Worm (Caenorhabditis elegans) whole organism, L2 larva: ENCODE results near the gene srz-67.
"Not testable (repeated sequence)": the region's sequence is repeated elsewhere in the genome, so short reads cannot be mapped to it uniquely, and the experiment has no call there.

Experiments used
- C34F6.9 ChIP-seq: fragments of 150-350 bp; optimal IDR thresholded peaks from 2 replicates; lab custom pipeline; 2014; ENCODE audit warnings: missing biosample characterization, missing genetic modification characterization
- F13H6.1 ChIP-seq: sonication (generic microtip); optimal IDR thresholded peaks from 2 replicates; lab custom pipeline; 2016; ENCODE audit warnings: missing genetic modification characterization, missing compliant biosample characterization
- R02D3.7 ChIP-seq: fragments of 150-350 bp; optimal IDR thresholded peaks from 2 replicates; lab custom pipeline; 2014; ENCODE audit warnings: missing biosample characterization, missing genetic modification characterization
- ZK546.5 ChIP-seq: sonication (generic microtip); optimal IDR thresholded peaks from 2 replicates; lab custom pipeline; 2017; ENCODE audit warnings: missing biosample characterization, missing genetic modification characterization
- alr-1 ChIP-seq: fragments of 150-350 bp; optimal IDR thresholded peaks from 2 replicates; lab custom pipeline; 2014; ENCODE audit warnings: missing biosample characterization, missing genetic modification characterization
- aly-2 ChIP-seq: fragments of 150-350 bp; optimal IDR thresholded peaks from 2 replicates; lab custom pipeline; 2014; ENCODE audit warnings: missing biosample characterization, missing genetic modification characterization
- ama-1 ChIP-seq: fragments of 150-350 bp; optimal IDR thresholded peaks from 2 replicates; lab custom pipeline; 2018; ENCODE audit warnings: inconsistent platforms
- blmp-1 ChIP-seq: sonication (generic microtip); optimal IDR thresholded peaks from 2 replicates; lab custom pipeline; 2017; ENCODE audit warnings: missing genetic modification characterization, mild to moderate bottlenecking, missing compliant biosample characterization, antibody characterized with exemption, moderate library complexity; ENCODE audit not compliant: insufficient read depth
- ceh-16 ChIP-seq: fragments of 150-350 bp; optimal IDR thresholded peaks from 2 replicates; lab custom pipeline; 2014; ENCODE audit warnings: missing biosample characterization, missing genetic modification characterization
- ceh-82 ChIP-seq: fragments of 150-350 bp; optimal IDR thresholded peaks from 2 replicates; lab custom pipeline; 2014; ENCODE audit warnings: missing biosample characterization, missing genetic modification characterization
- crh-2 ChIP-seq: sonication (generic microtip); optimal IDR thresholded peaks from 2 replicates; lab custom pipeline; 2017; ENCODE audit warnings: missing biosample characterization, missing genetic modification characterization
- dmd-4 ChIP-seq: sonication (generic microtip); optimal IDR thresholded peaks from 2 replicates; lab custom pipeline; 2017; ENCODE audit warnings: missing biosample characterization, missing genetic modification characterization
- elt-1 ChIP-seq: fragments of 150-350 bp; optimal IDR thresholded peaks from 2 replicates; lab custom pipeline; 2014; ENCODE audit warnings: missing biosample characterization, missing genetic modification characterization
- elt-3 ChIP-seq: sonication (generic microtip); optimal IDR thresholded peaks from 2 replicates; lab custom pipeline; 2017; ENCODE audit warnings: missing biosample characterization, missing genetic modification characterization
- fos-1 ChIP-seq: fragments of 150-350 bp; optimal IDR thresholded peaks from 2 replicates; lab custom pipeline; 2014; ENCODE audit warnings: missing biosample characterization, missing genetic modification characterization
- lin-13 ChIP-seq: fragments of 150-350 bp; optimal IDR thresholded peaks from 2 replicates; lab custom pipeline; 2014; ENCODE audit warnings: missing biosample characterization, missing genetic modification reagents, missing genetic modification characterization
- lin-39 ChIP-seq: fragments of 150-350 bp; optimal IDR thresholded peaks from 2 replicates; lab custom pipeline; 2014; ENCODE audit warnings: missing biosample characterization, missing genetic modification reagents, missing genetic modification characterization
- lsy-2 ChIP-seq, 2 experiments: fragments of 150-350 bp in 1 of 2; sonication (generic microtip) in 1 of 2; optimal IDR thresholded peaks; 2 replicates each; lab custom pipeline; 2014 to 2017; ENCODE audit warnings: missing biosample characterization in 2 of 2, missing genetic modification characterization in 2 of 2
- mab-5 ChIP-seq: fragments of 150-350 bp; optimal IDR thresholded peaks from 2 replicates; lab custom pipeline; 2014; ENCODE audit warnings: missing biosample characterization, missing genetic modification characterization
- mbf-1 ChIP-seq: sonication (generic microtip); optimal IDR thresholded peaks from 2 replicates; lab custom pipeline; 2017; ENCODE audit warnings: missing biosample characterization, missing genetic modification characterization
- mdl-1 ChIP-seq, 2 experiments: fragments of 150-350 bp in 1 of 2; sonication (generic microtip) in 1 of 2; optimal IDR thresholded peaks; 2 replicates each; lab custom pipeline; 2017; ENCODE audit warnings: missing biosample characterization in 2 of 2, missing genetic modification characterization in 2 of 2
- nhr-10 ChIP-seq: sonication (generic microtip); optimal IDR thresholded peaks from 2 replicates; lab custom pipeline; 2017; ENCODE audit warnings: missing biosample characterization, missing genetic modification characterization
- nhr-12 ChIP-seq: fragments of 150-350 bp; optimal IDR thresholded peaks from 2 replicates; lab custom pipeline; 2014; ENCODE audit warnings: missing biosample characterization, missing genetic modification characterization
- nhr-21 ChIP-seq: fragments of 150-350 bp; optimal IDR thresholded peaks from 2 replicates; lab custom pipeline; 2014; ENCODE audit warnings: missing biosample characterization, missing genetic modification characterization
- nhr-23 ChIP-seq: fragments of 150-350 bp; optimal IDR thresholded peaks from 2 replicates; lab custom pipeline; 2014; ENCODE audit warnings: missing biosample characterization, missing genetic modification reagents, missing genetic modification characterization
- nhr-237 ChIP-seq: fragments of 150-350 bp; optimal IDR thresholded peaks from 2 replicates; lab custom pipeline; 2014; ENCODE audit warnings: missing biosample characterization, missing genetic modification characterization
- nhr-25 ChIP-seq: fragments of 150-350 bp; sonication (generic microtip); optimal IDR thresholded peaks from 3 replicates; lab custom pipeline; 2014; ENCODE audit warnings: missing biosample characterization, missing genetic modification characterization
- nhr-77 ChIP-seq: fragments of 150-350 bp; optimal IDR thresholded peaks from 2 replicates; lab custom pipeline; 2014; ENCODE audit warnings: missing biosample characterization, missing genetic modification characterization
- sma-3 ChIP-seq: sonication (generic microtip); optimal IDR thresholded peaks from 2 replicates; lab custom pipeline; 2016; ENCODE audit warnings: missing genetic modification reagents, missing genetic modification characterization, missing compliant biosample characterization
- unc-39 ChIP-seq: fragments of 150-350 bp; optimal IDR thresholded peaks from 2 replicates; lab custom pipeline; 2014; ENCODE audit warnings: missing biosample characterization, missing genetic modification characterization
- unc-55 ChIP-seq: fragments of 150-350 bp; sonication (generic microtip); optimal IDR thresholded peaks from 3 replicates; lab custom pipeline; 2014; ENCODE audit warnings: missing biosample characterization, missing genetic modification reagents, missing genetic modification characterization
- zag-1 ChIP-seq: fragments of 150-350 bp; optimal IDR thresholded peaks from 2 replicates; lab custom pipeline; 2014; ENCODE audit warnings: missing biosample characterization, missing genetic modification characterization
- ztf-11 ChIP-seq: sonication (generic microtip); optimal IDR thresholded peaks from 2 replicates; lab custom pipeline; 2017; ENCODE audit warnings: missing biosample characterization, missing genetic modification characterization
- ztf-4 ChIP-seq: fragments of 150-350 bp; optimal IDR thresholded peaks from 2 replicates; lab custom pipeline; 2014; ENCODE audit warnings: missing biosample characterization, missing genetic modification characterization

Gene srz-67

ce11 chrII:3220723-3221122 is 16.2 kb downstream of the srz-67 start, which contains the start of gene ZC239.22:
Gene ZC239.22 (minus strand): TSS chrII:3220823.
- TF ChIP-seq ztf-4 (tag; lab: Kevin White, UChicago) (no peak), R02D3.7 (no peak), F13H6.1 (tag; lab: Kevin White, UChicago) (no peak), unc-39 (tag; lab: Kevin White, UChicago) (no peak), nhr-237 (tag; lab: Kevin White, UChicago) (no peak), ZK546.5 (tag; lab: Kevin White, UChicago) (no peak), ceh-16 (no peak), ceh-82 (tag; lab: Kevin White, UChicago) (no peak), nhr-25 (tag; lab: Kevin White, UChicago) (no peak), unc-55 (GFP tag; lab: Kevin White, UChicago) (no peak), aly-2 (tag; lab: Kevin White, UChicago) (no peak), lsy-2 (tag; optimal IDR thresholded peaks at IDR 0.05; lab: Kevin White, UChicago) (no peak), blmp-1 (tag; lab: Kevin White, UChicago) (no peak), mdl-1 (tag; optimal IDR thresholded peaks at IDR 0.05; lab: Kevin White, UChicago) (no peak), crh-2 (tag; lab: Kevin White, UChicago) (no peak), nhr-12 (no peak)
- TF ChIP-seq, all 48 proteins: peak for 0

DNA sequence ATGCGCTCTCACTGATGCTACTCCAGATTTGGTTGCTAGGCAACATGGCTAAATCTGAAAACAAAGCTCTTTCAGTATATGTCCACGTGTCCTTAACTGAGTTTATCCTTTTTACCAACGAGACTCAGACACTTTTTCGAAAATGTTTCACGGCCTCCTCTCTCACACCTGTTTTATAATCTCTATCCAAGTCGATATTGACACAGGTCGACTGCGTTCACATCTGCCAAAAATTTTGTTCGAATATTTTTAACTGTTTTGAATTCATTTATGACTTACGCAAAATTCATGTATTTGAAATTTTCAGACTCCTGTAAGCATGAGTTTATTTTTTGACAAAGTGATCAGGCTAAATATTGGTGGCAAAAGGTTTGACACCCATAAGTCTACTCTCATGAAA is 21.2 kb downstream of the srz-67 start, which contains the start of gene ZC239.3:
Gene ZC239.3, plus strand, starts transcription at position 301 of the 400 bp plus-strand sequence.
- not testable (repeated sequence) for TF ChIP-seq ceh-16; nhr-25 (tag; lab: Kevin White, UChicago); mab-5 (tag; lab: Kevin White, UChicago)

DNA sequence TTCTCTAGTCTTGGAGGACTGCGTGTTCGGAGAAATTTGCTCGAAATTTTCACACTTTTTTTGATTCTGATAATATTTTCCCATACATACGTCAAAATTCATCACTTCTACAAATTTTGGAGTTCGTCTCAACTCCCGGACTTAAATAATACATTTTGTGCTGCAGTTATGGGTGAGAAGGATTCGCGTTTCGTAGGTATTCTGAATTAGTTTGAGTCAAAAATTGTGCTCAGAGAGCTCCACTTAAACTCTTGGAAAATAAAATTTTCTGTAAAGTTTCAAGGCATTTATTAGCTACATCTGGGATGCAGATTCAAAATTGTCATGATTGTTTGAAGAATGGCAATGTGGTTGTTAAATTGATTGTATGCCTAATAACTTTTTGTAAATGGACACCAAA is 23.0 kb downstream of the srz-67 start, which contains the start of gene ZC239.4:
Gene ZC239.4, plus strand, starts transcription at position 301 of the 400 bp plus-strand sequence.
- no peak for TF ChIP-seq mbf-1 (tag; lab: Kevin White, UChicago)
- no peak for TF ChIP-seq ztf-11 (tag; lab: Kevin White, UChicago)
- no peak for TF ChIP-seq lin-13 (GFP tag; lab: Kevin White, UChicago)
- no peak for TF ChIP-seq nhr-10 (tag; lab: Kevin White, UChicago)
- TF ChIP-seq nhr-23 (tag; lab: Kevin White, UChicago): no peak

DNA sequence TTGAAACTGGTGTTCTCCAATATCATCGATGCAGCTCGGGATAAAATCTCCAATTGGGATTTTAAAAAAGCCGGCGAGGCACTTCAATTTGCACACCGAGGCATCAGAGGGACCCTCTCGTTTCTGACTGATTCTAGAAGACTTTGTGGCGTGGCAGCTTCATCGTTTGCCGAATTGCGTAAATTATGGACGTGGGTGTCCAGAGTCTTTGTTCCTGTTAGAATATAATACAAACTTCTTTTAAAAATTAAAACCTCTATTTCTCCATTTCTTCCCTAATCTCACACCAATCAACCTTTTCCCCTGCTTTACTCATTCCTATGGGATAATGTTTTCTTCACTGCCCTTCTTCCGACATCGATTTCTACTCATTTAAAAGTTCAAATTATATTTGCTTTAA is 26.6 kb downstream of the srz-67 start, which contains the start of gene ZC239.5:
Gene ZC239.5, plus strand, starts transcription at position 301 of the 400 bp plus-strand sequence.
- TF ChIP-seq mdl-1 (tag; optimal IDR thresholded peaks at IDR 0.05; lab: Kevin White, UChicago) (no peak), nhr-237 (tag; lab: Kevin White, UChicago) (no peak), alr-1 (tag; lab: Kevin White, UChicago) (no peak), zag-1 (tag; lab: Kevin White, UChicago) (no peak), dmd-4 (tag; lab: Kevin White, UChicago) (no peak), crh-2 (tag; lab: Kevin White, UChicago) (no peak), unc-39 (tag; lab: Kevin White, UChicago) (no peak), nhr-21 (tag; lab: Kevin White, UChicago) (no peak), elt-3 (tag; lab: Kevin White, UChicago) (no peak), sma-3 (no peak), blmp-1 (tag; lab: Kevin White, UChicago) (no peak), F13H6.1 (tag; lab: Kevin White, UChicago) (no peak), elt-1 (no peak)

- TF ChIP-seq C34F6.9 (tag; lab: Kevin White, UChicago): peak; percentile 80
- TF ChIP-seq unc-55 (GFP tag; lab: Kevin White, UChicago): peak; percentile 43
- TF ChIP-seq sma-3: no peak
- TF ChIP-seq fos-1 (tag; lab: Kevin White, UChicago): peak; percentile 10
- TF ChIP-seq R02D3.7: no peak
- no peak for TF ChIP-seq elt-1
- peak in 1 of 2 experiments; percentile 61 for TF ChIP-seq lsy-2 (tag; optimal IDR thresholded peaks at IDR 0.05; lab: Kevin White, UChicago)
- peak; percentile 15 for TF ChIP-seq ama-1
- TF ChIP-seq, all 48 proteins: peak for 5
Measured at ce11 chrII:3209251-3209650, 27.7 kb downstream of the srz-67 start, which contains the start of gene ZC239.6. Gene ZC239.6 (plus strand): TSS chrII:3209631.

DNA sequence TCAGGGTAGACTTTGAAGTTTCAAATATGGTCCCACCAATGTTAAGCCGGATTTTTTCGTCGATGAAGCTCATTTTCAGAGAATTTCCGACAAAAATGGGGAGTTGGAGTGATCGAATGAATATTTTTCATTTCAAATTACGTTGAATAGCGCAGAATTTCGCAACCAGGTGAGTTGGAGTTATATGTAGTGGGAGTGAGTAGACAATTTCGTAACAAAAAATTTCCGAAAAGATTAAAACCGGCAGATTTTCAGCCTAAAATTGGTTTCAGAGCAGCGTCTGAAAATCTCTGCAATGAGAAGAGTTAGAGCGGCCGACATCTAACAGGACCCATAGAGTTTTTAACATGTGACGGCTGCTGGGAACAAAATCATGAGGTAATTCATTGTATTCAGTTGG is 28.3 kb downstream of the srz-67 start, which contains the start of gene sdz-35:
Gene sdz-35, minus strand, starts transcription at position 101 of the 400 bp plus-strand sequence.
- TF ChIP-seq blmp-1 (tag; lab: Kevin White, UChicago): no peak
- no peak for TF ChIP-seq nhr-77
- no peak for TF ChIP-seq R02D3.7
- TF ChIP-seq lin-39 (tag; lab: Kevin White, UChicago): no peak
- TF ChIP-seq nhr-25 (tag; lab: Kevin White, UChicago): no peak
- TF ChIP-seq ztf-4 (tag; lab: Kevin White, UChicago): no peak
- no peak for TF ChIP-seq nhr-12
- TF ChIP-seq dmd-4 (tag; lab: Kevin White, UChicago): no peak
- TF ChIP-seq zag-1 (tag; lab: Kevin White, UChicago): no peak
- TF ChIP-seq nhr-237 (tag; lab: Kevin White, UChicago): no peak
- no peak for TF ChIP-seq lsy-2 (tag; optimal IDR thresholded peaks at IDR 0.05; lab: Kevin White, UChicago)
- TF ChIP-seq mdl-1 (tag; optimal IDR thresholded peaks at IDR 0.05; lab: Kevin White, UChicago): no peak
- TF ChIP-seq elt-3 (tag; lab: Kevin White, UChicago): no peak
